Worm (Caenorhabditis elegans): ENCODE data around the gene svh-5.

ce11 chrX:15321217-15321616 is 56.4 kb downstream of the svh-5 start:
- TF ChIP-seq pha-4 (tag; optimal IDR thresholded peaks at IDR 0.05) (no peak), bed-3 (GFP tag; optimal IDR thresholded peaks at IDR 0.05) (no peak), ham-2 (GFP tag; optimal IDR thresholded peaks at IDR 0.05) (no peak), nhr-76 (tag; optimal IDR thresholded peaks at IDR 0.05) (no peak), snpc-4 (tag; optimal IDR thresholded peaks at IDR 0.05) (no peak), ztf-11 (tag; optimal IDR thresholded peaks at IDR 0.05) (no peak), nhr-28 (tag; optimal IDR thresholded peaks at IDR 0.05) (no peak), M03D4.4 (tag; optimal IDR thresholded peaks at IDR 0.05) (no peak), nhr-237 (tag; optimal IDR thresholded peaks at IDR 0.05) (no peak), lsy-2 (tag; optimal IDR thresholded peaks at IDR 0.05) (no peak)

Data from whole organism, mixed stage, embryonic.